Worm (Caenorhabditis elegans) whole organism, late embryonic: ENCODE data around the gene T07F12.1.

Source experiments
- C38D4.7 ChIP-seq: fragments of 200-800 bp; sonication (Bioruptor generic); optimal IDR thresholded peaks from 2 replicates; lab custom pipeline; 2018; ENCODE audit warnings: mild to moderate bottlenecking, missing genetic modification characterization, moderate library complexity, missing compliant biosample characterization
- F13H6.1 ChIP-seq: sonication (generic microtip); optimal IDR thresholded peaks from 2 replicates; lab custom pipeline; 2016; ENCODE audit warnings: missing genetic modification characterization, missing compliant biosample characterization
- ahr-1 ChIP-seq: sonication (generic microtip); optimal IDR thresholded peaks from 2 replicates; lab custom pipeline; 2016; ENCODE audit warnings: missing genetic modification characterization, missing compliant biosample characterization
- ceh-14 ChIP-seq: sonication (generic microtip); optimal IDR thresholded peaks from 2 replicates; lab custom pipeline; 2016; ENCODE audit warnings: missing genotype, missing genetic modification characterization, missing compliant biosample characterization
- ceh-18 ChIP-seq: sonication (generic microtip); optimal IDR thresholded peaks from 2 replicates; lab custom pipeline; 2016; ENCODE audit warnings: missing genetic modification characterization, missing compliant biosample characterization
- ceh-22 ChIP-seq: sonication (generic microtip); optimal IDR thresholded peaks from 2 replicates; lab custom pipeline; 2017; ENCODE audit warnings: missing biosample characterization, missing genetic modification characterization
- ceh-24 ChIP-seq: sonication (generic microtip); optimal IDR thresholded peaks from 2 replicates; lab custom pipeline; 2016; ENCODE audit warnings: mild to moderate bottlenecking, missing genetic modification characterization, missing compliant biosample characterization
- ceh-30 ChIP-seq: fragments of 150-350 bp; optimal IDR thresholded peaks from 2 replicates; lab custom pipeline; 2014; ENCODE audit warnings: missing biosample characterization, missing genetic modification characterization
- ceh-6 ChIP-seq: fragments of 200-800 bp; sonication (Bioruptor generic); optimal IDR thresholded peaks from 2 replicates; lab custom pipeline; 2018; ENCODE audit warnings: mild to moderate bottlenecking, missing genetic modification characterization, missing compliant biosample characterization
- ceh-9 ChIP-seq: sonication (generic microtip); optimal IDR thresholded peaks from 2 replicates; lab custom pipeline; 2016; ENCODE audit warnings: mild to moderate bottlenecking, missing genetic modification characterization, inconsistent platforms, missing compliant biosample characterization
- che-1 ChIP-seq: sonication (generic microtip); optimal IDR thresholded peaks from 2 replicates; lab custom pipeline; 2016; ENCODE audit warnings: mild to moderate bottlenecking, missing genetic modification characterization, missing compliant biosample characterization
- dmd-4 ChIP-seq: sonication (generic microtip); optimal IDR thresholded peaks from 2 replicates; lab custom pipeline; 2016; ENCODE audit warnings: borderline replicate concordance, missing genetic modification characterization, missing compliant biosample characterization
- dve-1 ChIP-seq: sonication (generic microtip); optimal IDR thresholded peaks from 2 replicates; lab custom pipeline; 2017; ENCODE audit warnings: antibody characterized with exemption, mild to moderate bottlenecking, missing genetic modification characterization, missing compliant biosample characterization
- elt-2 ChIP-seq: sonication (generic microtip); optimal IDR thresholded peaks from 2 replicates; lab custom pipeline; 2016; ENCODE audit warnings: missing genetic modification reagents, missing genetic modification characterization, missing compliant biosample characterization
- elt-4 ChIP-seq: sonication (generic microtip); optimal IDR thresholded peaks from 2 replicates; lab custom pipeline; 2016; ENCODE audit warnings: missing genetic modification characterization, missing compliant biosample characterization
- fkh-10 ChIP-seq: fragments of 150-350 bp; optimal IDR thresholded peaks from 2 replicates; lab custom pipeline; 2014; ENCODE audit warnings: missing biosample characterization, missing genetic modification reagents, missing genetic modification characterization
- gmeb-2 ChIP-seq: sonication (generic microtip); optimal IDR thresholded peaks from 2 replicates; lab custom pipeline; 2016; ENCODE audit warnings: missing genetic modification characterization, inconsistent platforms, missing compliant biosample characterization
- hlh-15 ChIP-seq: sonication (generic microtip); optimal IDR thresholded peaks from 2 replicates; lab custom pipeline; 2016; ENCODE audit warnings: missing genetic modification characterization, missing compliant biosample characterization
- hlh-30 ChIP-seq: sonication (generic microtip); optimal IDR thresholded peaks from 2 replicates; lab custom pipeline; 2017; ENCODE audit warnings: antibody characterized with exemption, missing genetic modification characterization, missing compliant biosample characterization; ENCODE audit not compliant: insufficient read depth
- hlh-8 ChIP-seq: sonication (generic microtip); optimal IDR thresholded peaks from 2 replicates; lab custom pipeline; 2016; ENCODE audit warnings: missing genotype, missing genetic modification characterization, missing compliant biosample characterization
- lin-11 ChIP-seq: fragments of 200-800 bp; sonication (Bioruptor generic); optimal IDR thresholded peaks from 2 replicates; lab custom pipeline; 2018; ENCODE audit warnings: mild to moderate bottlenecking, missing genetic modification characterization, missing compliant biosample characterization
- madf-2 ChIP-seq: sonication (generic microtip); optimal IDR thresholded peaks from 2 replicates; lab custom pipeline; 2017; ENCODE audit warnings: missing genetic modification characterization, missing compliant biosample characterization
- mec-3 ChIP-seq: sonication (generic microtip); optimal IDR thresholded peaks from 2 replicates; lab custom pipeline; 2016; ENCODE audit warnings: borderline replicate concordance, missing genetic modification characterization, missing compliant biosample characterization
- nfya-1 ChIP-seq: sonication (generic microtip); optimal IDR thresholded peaks from 2 replicates; lab custom pipeline; 2017; ENCODE audit warnings: missing genetic modification characterization, mild to moderate bottlenecking, missing compliant biosample characterization, antibody characterized with exemption, moderate library complexity
- nhr-11 ChIP-seq: fragments of 150-350 bp; optimal IDR thresholded peaks from 2 replicates; lab custom pipeline; 2014; ENCODE audit warnings: missing biosample characterization, missing genetic modification characterization
- odd-2 ChIP-seq: sonication (generic microtip); optimal IDR thresholded peaks from 2 replicates; lab custom pipeline; 2017; ENCODE audit warnings: antibody characterized with exemption, mild to moderate bottlenecking, missing genetic modification characterization, missing compliant biosample characterization
- pag-3 ChIP-seq: sonication (generic microtip); optimal IDR thresholded peaks from 2 replicates; lab custom pipeline; 2016; ENCODE audit warnings: missing compliant biosample characterization, missing genetic modification characterization, borderline replicate concordance
- pha-2 ChIP-seq: sonication (generic microtip); optimal IDR thresholded peaks from 2 replicates; lab custom pipeline; 2017; ENCODE audit warnings: mild to moderate bottlenecking, missing genetic modification characterization, missing compliant biosample characterization
- pqm-1 ChIP-seq: sonication (generic microtip); optimal IDR thresholded peaks from 2 replicates; lab custom pipeline; 2016; ENCODE audit warnings: missing genetic modification characterization, missing compliant biosample characterization
- ref-2 ChIP-seq: sonication (generic microtip); optimal IDR thresholded peaks from 2 replicates; lab custom pipeline; 2016; ENCODE audit warnings: missing genetic modification characterization, missing compliant biosample characterization
- rnt-1 ChIP-seq: sonication (generic microtip); optimal IDR thresholded peaks from 2 replicates; lab custom pipeline; 2016; ENCODE audit warnings: missing genetic modification characterization, missing compliant biosample characterization
- sox-2 ChIP-seq: fragments of 200-800 bp; sonication (Bioruptor generic); IDR thresholded peaks from 2 replicates; pipeline ENCODE4 v1.3.6; 2022; ENCODE audit warnings: missing genetic modification reagents, missing genetic modification characterization, missing compliant biosample characterization
- sox-4 ChIP-seq: sonication (generic microtip); optimal IDR thresholded peaks from 2 replicates; lab custom pipeline; 2017; ENCODE audit warnings: mild to moderate bottlenecking, missing genetic modification characterization, inconsistent platforms, missing compliant biosample characterization
- syd-9 ChIP-seq: sonication (generic microtip); optimal IDR thresholded peaks from 2 replicates; lab custom pipeline; 2016; ENCODE audit warnings: mild to moderate bottlenecking, missing genetic modification characterization, moderate library complexity, missing compliant biosample characterization
- tbx-2 ChIP-seq: sonication (generic microtip); optimal IDR thresholded peaks from 2 replicates; lab custom pipeline; 2016; ENCODE audit warnings: missing genetic modification characterization, missing compliant biosample characterization
- unc-42 ChIP-seq: sonication (generic microtip); optimal IDR thresholded peaks from 2 replicates; lab custom pipeline; 2016; ENCODE audit warnings: missing genotype, missing genetic modification characterization, missing compliant biosample characterization
- unc-86 ChIP-seq: sonication (generic microtip); optimal IDR thresholded peaks from 2 replicates; lab custom pipeline; 2016; ENCODE audit warnings: missing genetic modification characterization, missing compliant biosample characterization

T07F12.1 gene

DNA sequence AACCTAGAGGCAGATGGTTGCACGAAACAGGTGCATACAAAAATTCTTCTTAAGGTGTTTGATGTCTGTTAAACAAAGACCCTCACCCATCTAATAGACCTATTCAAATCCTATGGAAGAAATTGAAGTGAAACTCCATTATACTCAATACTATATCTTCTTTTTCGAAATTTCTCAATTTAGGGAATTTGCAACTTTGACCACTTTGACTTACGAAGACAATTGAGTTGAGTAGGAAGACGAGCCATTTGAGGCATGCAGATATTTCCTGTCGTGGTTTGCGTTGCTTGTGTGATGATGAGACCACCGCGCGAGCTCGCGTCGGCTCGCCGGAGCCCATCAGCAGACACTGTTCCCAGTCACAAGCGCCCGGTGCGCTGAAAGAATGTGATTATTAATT is 23.2 kb upstream of the T07F12.1 start:
- no peak for TF ChIP-seq F13H6.1 (tag; lab: Kevin White, UChicago)
- no peak for TF ChIP-seq dve-1
- TF ChIP-seq ceh-22: no peak
- no peak for TF ChIP-seq ref-2 (tag; lab: Kevin White, UChicago)
- no peak for TF ChIP-seq sox-4 (tag; lab: Kevin White, UChicago)
- TF ChIP-seq fkh-10 (GFP tag; lab: Kevin White, UChicago): peak; percentile 31
- TF ChIP-seq ceh-30 (tag; lab: Kevin White, UChicago): no peak
- no peak for TF ChIP-seq ceh-6 (GFP tag; lab: Kevin White, UChicago)
- TF ChIP-seq ceh-24 (tag; lab: Kevin White, UChicago): no peak
- no peak for TF ChIP-seq mec-3 (tag; lab: Kevin White, UChicago)
- no peak for TF ChIP-seq unc-86 (tag; lab: Kevin White, UChicago)
- TF ChIP-seq unc-42 (tag; lab: Kevin White, UChicago): peak; percentile 66

DNA sequence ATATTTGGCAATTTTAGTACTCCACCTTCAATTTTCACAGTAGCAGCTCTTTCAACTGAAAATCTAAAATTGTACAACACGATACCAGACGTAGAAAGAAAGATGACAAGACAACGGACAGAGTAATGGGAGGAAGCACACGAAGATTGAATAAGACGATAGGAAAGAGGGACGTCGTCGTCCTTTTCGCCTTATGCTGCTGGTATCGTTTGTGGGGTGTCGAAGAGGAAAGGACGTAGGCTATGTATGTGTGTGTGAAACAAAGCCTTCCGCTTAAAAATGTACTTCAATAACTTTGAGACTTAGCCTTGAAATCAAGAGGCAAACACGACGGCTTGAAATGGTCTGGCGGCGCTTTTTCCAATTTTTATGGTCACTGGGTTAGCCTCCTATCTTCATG is 21.1 kb upstream of the T07F12.1 start:
- TF ChIP-seq lin-11 (tag; lab: Kevin White, UChicago) (no peak), madf-2 (tag; lab: Kevin White, UChicago) (no peak), dmd-4 (no peak)

ce11 chrX:4875296-4875695 is 18.6 kb upstream of the T07F12.1 start:
- TF ChIP-seq gmeb-2 (tag; lab: Kevin White, UChicago) (no peak), hlh-8 (tag; lab: Kevin White, UChicago) (no peak), ceh-9 (tag; lab: Kevin White, UChicago) (no peak), ceh-24 (tag; lab: Kevin White, UChicago) (no peak), ceh-18 (tag; lab: Kevin White, UChicago) (no peak), pha-2 (tag; lab: Kevin White, UChicago) (no peak), lin-11 (tag; lab: Kevin White, UChicago) (no peak), odd-2 (tag; lab: Kevin White, UChicago) (no peak), nfya-1 (tag; lab: Kevin White, UChicago) (no peak), elt-2 (tag; lab: Kevin White, UChicago) (no peak), syd-9 (no peak), pqm-1 (tag; lab: Kevin White, UChicago) (no peak), tbx-2 (no peak), che-1 (no peak), sox-2 (GFP tag; lab: Robert Waterston, UW) (no peak)

ce11 chrX:4876904-4877303 is 17.0 kb upstream of the T07F12.1 start, which contains the start of gene tsp-14:
tsp-14 (minus strand) TSS chrX:4876965.
- TF ChIP-seq sox-4 (tag; lab: Kevin White, UChicago): no peak
- no peak for TF ChIP-seq elt-4 (tag; lab: Kevin White, UChicago)
- TF ChIP-seq hlh-15 (tag; lab: Kevin White, UChicago): no peak
- TF ChIP-seq nhr-11 (tag; lab: Kevin White, UChicago): no peak
- no peak for TF ChIP-seq ceh-14
- TF ChIP-seq, all 69 proteins: peak for 0

- no peak for TF ChIP-seq fkh-10 (GFP tag; lab: Kevin White, UChicago)
- TF ChIP-seq C38D4.7 (GFP tag; lab: Kevin White, UChicago): no peak
- TF ChIP-seq hlh-30: no peak
- no peak for TF ChIP-seq pha-2 (tag; lab: Kevin White, UChicago)
- no peak for TF ChIP-seq ahr-1 (tag; lab: Kevin White, UChicago)
- TF ChIP-seq nfya-1 (tag; lab: Kevin White, UChicago): no peak
- no peak for TF ChIP-seq che-1
- TF ChIP-seq rnt-1 (tag; lab: Kevin White, UChicago): no peak
- TF ChIP-seq pag-3 (tag; lab: Kevin White, UChicago): no peak
Observed at ce11 chrX:4879998-4880397, 13.9 kb upstream of the T07F12.1 start.
